Fruit fly (Drosophila melanogaster) whole organism, pupa: ENCODE data around the gene elg1.

Experiments used
- CG34367 ChIP-seq: fragments of 200-800 bp; sonication (Bioruptor generic); optimal IDR thresholded peaks from 2 replicates; lab custom pipeline; 2018; ENCODE audit warnings: missing biosample characterization, mild to moderate bottlenecking, missing genetic modification characterization
- CG8159 ChIP-seq: fragments of 200-800 bp; sonication (Bioruptor generic); optimal IDR thresholded peaks from 3 replicates; lab custom pipeline; 2018; ENCODE audit warnings: missing biosample characterization, mild to moderate bottlenecking, missing genetic modification characterization, moderate library complexity
- Snoo ChIP-seq: fragments of 200-800 bp; sonication (Bioruptor generic); optimal IDR thresholded peaks from 3 replicates; lab custom pipeline; 2017; ENCODE audit warnings: missing biosample characterization, mild to moderate bottlenecking, missing genetic modification characterization, inconsistent platforms
- gl ChIP-seq: fragments of 200-800 bp; sonication (Bioruptor generic); optimal IDR thresholded peaks from 2 replicates; lab custom pipeline; 2018; ENCODE audit warnings: missing biosample characterization, mild to moderate bottlenecking, missing genetic modification characterization

DNA sequence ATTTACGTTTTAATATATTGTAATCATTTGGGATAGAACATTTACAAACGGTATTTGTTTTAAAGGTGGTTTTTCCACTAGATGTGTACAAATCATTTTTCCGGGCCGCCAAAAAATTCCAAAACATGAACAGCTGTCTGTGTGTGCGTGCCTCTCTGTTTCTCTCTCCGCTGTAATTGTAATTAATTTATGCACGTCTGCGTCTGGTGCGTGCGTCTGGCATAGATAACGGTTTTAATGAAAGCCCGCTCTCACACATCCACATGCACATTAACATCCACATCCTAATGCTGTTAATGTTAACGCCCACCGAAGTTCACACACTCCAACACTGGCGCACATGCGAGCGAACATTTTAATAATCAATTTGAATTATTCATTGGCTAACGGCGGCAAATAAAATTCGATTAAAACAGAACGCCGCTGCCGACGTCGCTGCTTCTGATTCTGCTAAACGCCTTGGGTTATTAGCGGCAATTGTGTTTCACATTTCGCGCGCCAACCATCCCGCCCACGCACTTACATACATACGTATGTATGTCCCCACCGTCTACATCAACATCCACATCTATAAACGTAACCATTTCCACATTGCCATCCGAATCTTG is 14.2 kb downstream of the elg1 start:
- no peak for TF ChIP-seq gl (tag; lab: Kevin White, UChicago)
- TF ChIP-seq CG8159 (tag; lab: Kevin White, UChicago): no peak
- TF ChIP-seq CG34367 (tag; lab: Kevin White, UChicago): no peak
- no peak for TF ChIP-seq Snoo (tag; lab: Kevin White, UChicago)
